Worm (Caenorhabditis elegans) whole organism, young adult: Measurements from ENCODE around the gene C15H11.13.

Source experiments
- B0035.1 ChIP-seq: sonication (generic microtip); optimal IDR thresholded peaks from 2 replicates; lab custom pipeline; 2016; ENCODE audit warnings: missing genetic modification characterization, mild to moderate bottlenecking, missing compliant biosample characterization, missing genotype, missing genetic modification reagents
- C06A6.2 ChIP-seq: fragments of 200-800 bp; sonication (Bioruptor generic); conservative IDR thresholded peaks from 2 replicates; pipeline ENCODE4 v1.3.6; 2022; ENCODE audit warnings: missing genetic modification characterization, missing compliant biosample characterization
- D2030.7 ChIP-seq: fragments of 200-800 bp; sonication (Bioruptor generic); IDR thresholded peaks from 2 replicates; pipeline ENCODE4 v1.3.6; 2022; ENCODE audit warnings: missing genetic modification reagents, missing genetic modification characterization, missing compliant biosample characterization
- F10E7.11 ChIP-seq: sonication (generic microtip); optimal IDR thresholded peaks from 2 replicates; lab custom pipeline; 2017; ENCODE audit warnings: mild to moderate bottlenecking, missing genetic modification characterization, moderate library complexity, missing compliant biosample characterization
- F55B11.4 ChIP-seq: sonication (generic microtip); optimal IDR thresholded peaks from 2 replicates; lab custom pipeline; 2016; ENCODE audit warnings: missing compliant biosample characterization, missing genetic modification characterization, borderline replicate concordance; ENCODE audit not compliant: insufficient read depth
- F57A8.1 ChIP-seq: fragments of 200-800 bp; sonication (Bioruptor generic); optimal IDR thresholded peaks from 2 replicates; lab custom pipeline; 2018; ENCODE audit warnings: mild to moderate bottlenecking, missing genetic modification characterization, moderate library complexity, missing compliant biosample characterization
- K11D2.4 ChIP-seq: fragments of 200-800 bp; sonication (Bioruptor generic); IDR thresholded peaks from 2 replicates; pipeline ENCODE4 v1.3.6; 2022; ENCODE audit warnings: missing genetic modification reagents, missing genetic modification characterization, missing compliant biosample characterization
- Y56A3A.18 ChIP-seq: fragments of 200-800 bp; sonication (Bioruptor generic); IDR thresholded peaks from 2 replicates; pipeline ENCODE4 v1.3.6; 2022; ENCODE audit warnings: missing genetic modification reagents, missing genetic modification characterization, missing compliant biosample characterization
- attf-6 ChIP-seq: fragments of 200-800 bp; sonication (Bioruptor generic); IDR thresholded peaks from 2 replicates; pipeline ENCODE4 v1.3.6; 2022; ENCODE audit warnings: missing genetic modification reagents, missing genetic modification characterization, missing compliant biosample characterization
- bed-1 ChIP-seq: fragments of 200-800 bp; sonication (Bioruptor generic); IDR thresholded peaks from 2 replicates; pipeline ENCODE4 v1.3.6; 2022; ENCODE audit warnings: missing genetic modification reagents, missing genetic modification characterization, missing compliant biosample characterization
- cebp-1 ChIP-seq, 2 experiments: fragments of 200-800 bp in 1 of 2; sonication (Bioruptor generic) in 1 of 2; sonication (generic microtip) in 1 of 2; IDR thresholded peaks in 1 of 2; optimal IDR thresholded peaks in 1 of 2; 2 replicates each; pipeline versions ENCODE4 v1.3.6 to Lab custom; 2017 to 2022; ENCODE audit warnings: missing compliant biosample characterization in 2 of 2, missing genetic modification characterization in 2 of 2, mild to moderate bottlenecking in 1 of 2, missing genetic modification reagents in 1 of 2, moderate library complexity in 1 of 2
- ceh-27 ChIP-seq: fragments of 200-800 bp; sonication (Bioruptor generic); optimal IDR thresholded peaks from 2 replicates; lab custom pipeline; 2018; ENCODE audit warnings: mild to moderate bottlenecking, missing genetic modification characterization, moderate library complexity, missing compliant biosample characterization
- ceh-40 ChIP-seq: fragments of 200-800 bp; sonication (Bioruptor generic); IDR thresholded peaks from 2 replicates; pipeline ENCODE4 v1.3.6; 2022; ENCODE audit warnings: missing genetic modification characterization, missing compliant biosample characterization
- ceh-91 ChIP-seq: fragments of 200-800 bp; sonication (Bioruptor generic); IDR thresholded peaks from 2 replicates; pipeline ENCODE4 v1.3.6; 2022; ENCODE audit warnings: missing genetic modification reagents, missing genetic modification characterization, missing compliant biosample characterization
- fkh-3 ChIP-seq: sonication (generic microtip); optimal IDR thresholded peaks from 2 replicates; lab custom pipeline; 2016; ENCODE audit warnings: mild to moderate bottlenecking, missing genetic modification characterization, missing compliant biosample characterization
- hmg-1.2 ChIP-seq: fragments of 200-800 bp; sonication (Bioruptor generic); IDR thresholded peaks from 2 replicates; pipeline ENCODE4 v1.3.6; 2022; ENCODE audit warnings: missing genetic modification reagents, missing genetic modification characterization, missing compliant biosample characterization
- hsf-1 ChIP-seq: fragments of 200-800 bp; sonication (Bioruptor generic); IDR thresholded peaks from 2 replicates; pipeline ENCODE4 v1.3.6; 2022; ENCODE audit warnings: missing genetic modification reagents, missing genetic modification characterization, missing compliant biosample characterization
- let-607 ChIP-seq, 2 experiments: fragments of 200-800 bp in 1 of 2; sonication (Bioruptor generic) in 1 of 2; sonication (generic microtip) in 1 of 2; optimal IDR thresholded peaks; 2 replicates each; lab custom pipeline; 2016 to 2018; ENCODE audit warnings: mild to moderate bottlenecking in 2 of 2, missing compliant biosample characterization in 2 of 2, missing genetic modification characterization in 2 of 2, moderate library complexity in 2 of 2, missing genotype in 1 of 2
- lin-35 ChIP-seq, 3 experiments: fragments of 150-350 bp in 2 of 3; sonication (generic microtip) in 1 of 3; optimal IDR thresholded peaks; 2 replicates each; lab custom pipeline; 2014 to 2018; ENCODE audit warnings: missing biosample characterization in 3 of 3, missing genetic modification characterization in 3 of 3, missing genetic modification reagents in 3 of 3
- lin-40 ChIP-seq: sonication (generic microtip); optimal IDR thresholded peaks from 2 replicates; lab custom pipeline; 2016; ENCODE audit warnings: missing genetic modification characterization, mild to moderate bottlenecking, missing compliant biosample characterization, missing genotype, missing genetic modification reagents
- lin-54 ChIP-seq: fragments of 200-800 bp; sonication (Bioruptor generic); optimal IDR thresholded peaks from 2 replicates; lab custom pipeline; 2018; ENCODE audit warnings: mild to moderate bottlenecking, missing genetic modification characterization, missing compliant biosample characterization
- nfyb-1 ChIP-seq: fragments of 200-800 bp; sonication (Bioruptor generic); IDR thresholded peaks from 2 replicates; pipeline ENCODE4 v1.3.6; 2022; ENCODE audit warnings: missing genetic modification reagents, missing genetic modification characterization, missing compliant biosample characterization
- nhr-80 ChIP-seq: sonication (generic microtip); optimal IDR thresholded peaks from 2 replicates; lab custom pipeline; 2016; ENCODE audit warnings: missing genetic modification characterization, missing compliant biosample characterization
- pbrm-1 ChIP-seq: fragments of 200-800 bp; sonication (Bioruptor generic); IDR thresholded peaks from 2 replicates; pipeline ENCODE4 v1.3.6; 2022; ENCODE audit warnings: missing genetic modification reagents, missing genetic modification characterization, missing compliant biosample characterization
- pha-4 ChIP-seq: fragments of 150-350 bp; sonication (generic microtip); optimal IDR thresholded peaks from 2 replicates; lab custom pipeline; 2014; ENCODE audit warnings: missing biosample characterization, missing genetic modification reagents, missing genetic modification characterization
- rec-8 ChIP-seq, 2 experiments: sonication (generic microtip); optimal IDR thresholded peaks; 2 replicates each; lab custom pipeline; 2016; ENCODE audit warnings: mild to moderate bottlenecking in 2 of 2, missing genetic modification characterization in 2 of 2, missing genetic modification reagents in 2 of 2, missing genotype in 2 of 2, missing biosample characterization in 1 of 2, missing compliant biosample characterization in 1 of 2, moderate library complexity in 1 of 2
- repo-1 ChIP-seq: sonication (generic microtip); optimal IDR thresholded peaks from 2 replicates; lab custom pipeline; 2017; ENCODE audit warnings: mild to moderate bottlenecking, missing genetic modification characterization, missing compliant biosample characterization
- snpc-1.1 ChIP-seq: sonication (generic microtip); optimal IDR thresholded peaks from 2 replicates; lab custom pipeline; 2017; ENCODE audit warnings: missing genetic modification characterization, mild to moderate bottlenecking, missing compliant biosample characterization, antibody characterized with exemption, moderate library complexity, missing genotype, missing genetic modification reagents; ENCODE audit not compliant: insufficient read depth
- snpc-1.3 ChIP-seq: sonication (generic microtip); optimal IDR thresholded peaks from 2 replicates; lab custom pipeline; 2017; ENCODE audit warnings: missing genetic modification characterization, mild to moderate bottlenecking, missing compliant biosample characterization, antibody characterized with exemption, moderate library complexity, missing genotype, missing genetic modification reagents; ENCODE audit not compliant: insufficient read depth
- snpc-4 ChIP-seq, 5 experiments: fragments of 150-350 bp in 1 of 5; sonication (generic microtip) in 4 of 5; optimal IDR thresholded peaks; 2 replicates each; lab custom pipeline; 2014 to 2018; ENCODE audit warnings: missing genetic modification characterization in 5 of 5, missing biosample characterization in 3 of 5, antibody characterized with exemption in 2 of 5, mild to moderate bottlenecking in 2 of 5, missing compliant biosample characterization in 2 of 5, missing genotype in 2 of 5, moderate library complexity in 2 of 5, missing genetic modification reagents in 1 of 5
- tbp1 ChIP-seq: fragments of 200-800 bp; sonication (Bioruptor generic); optimal IDR thresholded peaks from 2 replicates; lab custom pipeline; 2018; ENCODE audit warnings: mild to moderate bottlenecking, missing genetic modification characterization, missing compliant biosample characterization
- unc-130 ChIP-seq: sonication (generic microtip); optimal IDR thresholded peaks from 2 replicates; lab custom pipeline; 2016; ENCODE audit warnings: missing genetic modification reagents, missing genetic modification characterization, missing compliant biosample characterization
- zfh-2 ChIP-seq: fragments of 200-800 bp; sonication (Bioruptor generic); conservative IDR thresholded peaks from 2 replicates; pipeline ENCODE4 v1.3.6; 2022; ENCODE audit warnings: missing genetic modification reagents, missing genetic modification characterization, missing compliant biosample characterization
- ztf-18 ChIP-seq: sonication (generic microtip); optimal IDR thresholded peaks from 2 replicates; lab custom pipeline; 2016; ENCODE audit warnings: missing genotype, mild to moderate bottlenecking, missing genetic modification characterization, missing compliant biosample characterization
- ztf-6 ChIP-seq: fragments of 200-800 bp; sonication (Bioruptor generic); IDR thresholded peaks from 2 replicates; pipeline ENCODE4 v1.3.6; 2022; ENCODE audit warnings: missing genetic modification reagents, missing genetic modification characterization, missing compliant biosample characterization

Gene C15H11.13

ce11 chrV:14355738-14356368 lies 39.0 kb upstream of the C15H11.13 start, which contains the start of gene cyn-1 (continued):
- TF ChIP-seq lin-40 (tag; lab: Kevin White, UChicago) (peak; percentile 81), hsf-1 (0 out of 2 replicates have a peak, but pooled peaks have one; percentile 9), lin-35 (GFP tag; optimal IDR thresholded peaks at IDR 0.05; lab: Kevin White, UChicago) (peak; percentile 61 to 96 (median 74)), cebp-1 (GFP tag; IDR thresholded peaks at IDR 0.05; lab: Robert Waterston, UW) (no peak), cebp-1 (tag; optimal IDR thresholded peaks at IDR 0.05; lab: Kevin White, UChicago) (peak; percentile 72)

DNA sequence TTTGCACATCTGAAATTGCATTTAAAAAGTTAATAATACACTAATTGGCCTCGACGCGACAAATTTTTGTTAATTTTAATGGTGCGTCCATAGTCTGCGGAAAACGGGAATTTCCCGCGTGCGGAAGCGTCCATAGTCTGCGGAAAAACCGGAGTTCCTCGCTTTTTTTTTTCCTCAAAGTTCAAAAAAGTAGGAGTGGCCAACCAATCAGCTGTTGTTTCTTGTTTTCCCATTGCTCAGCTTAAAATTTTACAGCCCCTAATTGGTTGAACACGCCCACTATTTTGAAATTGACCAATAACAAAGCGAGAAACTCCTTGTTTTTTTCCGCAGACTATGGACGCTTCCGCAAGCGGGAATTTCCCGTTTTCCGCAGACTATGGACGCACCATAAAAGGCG lies 37.5 kb upstream of the C15H11.13 start:
- TF ChIP-seq nfyb-1 (GFP tag; lab: Robert Waterston, UW) = 0 out of 2 replicates have a peak, but pooled peaks have one; percentile 28

- no peak for TF ChIP-seq hsf-1
- TF ChIP-seq attf-6 (GFP tag; lab: Robert Waterston, UW) = 0 out of 2 replicates have a peak, but pooled peaks have one; percentile 40
- TF ChIP-seq pbrm-1 (GFP tag; lab: Robert Waterston, UW) = 0 out of 2 replicates have a peak, but pooled peaks have one; percentile 38
- 0 out of 2 replicates have a peak, but pooled peaks have one; percentile 23 for TF ChIP-seq zfh-2 (GFP tag; lab: Robert Waterston, UW)
- TF ChIP-seq C06A6.2 = no peak
- TF ChIP-seq Y56A3A.18 (GFP tag; lab: Robert Waterston, UW) = no peak
- TF ChIP-seq ztf-18 = peak; percentile 18
- peak; percentile 32; the same call in 1 of the 2 replicates for TF ChIP-seq hmg-1.2 (GFP tag; lab: Robert Waterston, UW)
- TF ChIP-seq F55B11.4 (tag; lab: Kevin White, UChicago) = no peak
- TF ChIP-seq snpc-1.1 = peak; percentile 85
- TF ChIP-seq D2030.7 = peak; percentile 37; the same call in 1 of the 2 replicates
- TF ChIP-seq tbp1 (GFP tag; lab: Kevin White, UChicago) = peak; percentile 47
- peak; percentile 82 for TF ChIP-seq snpc-4 (GFP tag; optimal IDR thresholded peaks at IDR 0.05; lab: Kevin White, UChicago)
- peak; percentile 77 to 93 (median 83) for TF ChIP-seq snpc-4 (tag; optimal IDR thresholded peaks at IDR 0.05; lab: Kevin White, UChicago)
Measured at ce11 chrV:14358577-14358976, 36.3 kb upstream of the C15H11.13 start, which contains the start of gene Y49A3A.4. Y49A3A.4 (minus strand) TSS chrV:14358890.

DNA sequence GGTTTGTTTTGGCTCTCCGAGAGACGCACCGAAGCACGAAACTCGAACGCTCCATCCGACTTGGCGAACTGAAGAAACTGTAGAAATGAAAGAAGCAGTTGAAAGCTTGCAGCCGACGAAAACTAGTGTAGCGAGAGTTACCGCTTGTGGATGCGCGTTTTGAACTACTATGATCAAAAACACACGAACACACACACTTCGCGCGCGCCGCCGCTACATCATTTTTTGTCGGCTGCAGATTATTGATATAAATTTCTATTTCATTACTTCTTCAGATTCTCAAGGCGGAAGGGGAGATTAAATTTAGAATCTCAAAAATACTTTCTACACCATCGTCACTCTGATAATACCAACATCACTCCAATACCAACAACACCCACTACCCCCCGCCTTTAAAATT lies 32.9 kb upstream of the C15H11.13 start:
- no peak for TF ChIP-seq fkh-3 (tag; lab: Kevin White, UChicago)
- TF ChIP-seq K11D2.4 (GFP tag; lab: Robert Waterston, UW) = no peak
- no peak for TF ChIP-seq snpc-1.3 (tag; lab: Kevin White, UChicago)
- TF ChIP-seq snpc-4 (GFP tag; optimal IDR thresholded peaks at IDR 0.05; lab: Kevin White, UChicago) = no peak
- peak in 3 of 4 experiments; percentile 49 to 94 (median 89) for TF ChIP-seq snpc-4 (tag; optimal IDR thresholded peaks at IDR 0.05; lab: Kevin White, UChicago)
- TF ChIP-seq pha-4 (tag; lab: Kevin White, UChicago) = no peak
- no peak for TF ChIP-seq lin-54 (GFP tag; lab: Kevin White, UChicago)
- no peak for TF ChIP-seq F55B11.4 (tag; lab: Kevin White, UChicago)
- TF ChIP-seq F10E7.11 (tag; lab: Kevin White, UChicago) = no peak

DNA sequence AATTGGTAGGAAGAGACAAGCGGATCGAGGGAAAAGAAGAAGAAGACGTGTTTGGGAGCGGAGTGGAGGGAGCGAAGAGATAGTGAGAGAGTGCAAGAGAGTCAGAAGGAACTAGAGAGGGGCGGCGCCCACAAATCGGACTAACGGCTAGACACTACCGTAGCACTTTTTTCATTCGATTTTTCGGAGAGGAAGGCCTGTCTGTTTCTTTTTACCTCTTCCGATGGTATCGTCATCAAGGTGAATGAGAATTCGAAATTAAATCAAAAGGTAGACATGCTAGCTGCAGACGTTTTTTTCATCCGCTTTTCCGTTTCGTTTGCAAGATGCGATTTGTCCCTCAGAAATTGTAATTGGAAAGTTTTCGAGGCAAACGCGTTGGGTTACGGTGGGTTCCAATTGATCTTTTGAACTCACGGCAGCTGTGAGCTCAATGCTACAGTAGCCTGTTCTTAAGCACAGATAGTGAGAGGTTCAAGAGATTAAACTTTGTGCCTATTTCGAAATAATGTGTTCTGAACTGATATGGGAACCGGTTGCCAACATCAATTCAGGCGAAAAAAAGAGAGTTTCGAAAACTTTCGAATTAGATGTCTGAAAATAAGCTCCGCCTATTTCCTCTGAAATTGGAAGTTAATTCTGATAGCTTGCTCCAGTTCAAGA lies 30.1 kb upstream of the C15H11.13 start:
- no peak for TF ChIP-seq let-607 (tag; optimal IDR thresholded peaks at IDR 0.05; lab: Kevin White, UChicago)
- TF ChIP-seq zfh-2 (GFP tag; lab: Robert Waterston, UW) = peak; percentile 63; the same call in 1 of the 2 replicates
- no peak for TF ChIP-seq unc-130 (GFP tag; lab: Kevin White, UChicago)
- no peak for TF ChIP-seq fkh-3 (tag; lab: Kevin White, UChicago)
- peak; percentile 11 for TF ChIP-seq lin-40 (tag; lab: Kevin White, UChicago)
- TF ChIP-seq ztf-6 (GFP tag; lab: Robert Waterston, UW) = no peak
- TF ChIP-seq rec-8 (tag; optimal IDR thresholded peaks at IDR 0.05; lab: Kevin White, UChicago) = no peak
- TF ChIP-seq ceh-40 (GFP tag; lab: Robert Waterston, UW) = no peak
- no peak for TF ChIP-seq ceh-91 (GFP tag; lab: Robert Waterston, UW)
- no peak for TF ChIP-seq repo-1 (tag; lab: Kevin White, UChicago)
- peak; percentile 14 for TF ChIP-seq ceh-27 (GFP tag; lab: Kevin White, UChicago)
- TF ChIP-seq F57A8.1 = no peak
- TF ChIP-seq bed-1 (GFP tag; lab: Robert Waterston, UW) = no peak
- no peak for TF ChIP-seq B0035.1
- TF ChIP-seq nhr-80 (tag; lab: Kevin White, UChicago) = peak; percentile 43
- TF ChIP-seq cebp-1 (GFP tag; IDR thresholded peaks at IDR 0.05; lab: Robert Waterston, UW) = peak; percentile 76; the same call in 1 of the 2 replicates
- peak; percentile 74 for TF ChIP-seq cebp-1 (tag; optimal IDR thresholded peaks at IDR 0.05; lab: Kevin White, UChicago)
